In the genomic region with DNA sequence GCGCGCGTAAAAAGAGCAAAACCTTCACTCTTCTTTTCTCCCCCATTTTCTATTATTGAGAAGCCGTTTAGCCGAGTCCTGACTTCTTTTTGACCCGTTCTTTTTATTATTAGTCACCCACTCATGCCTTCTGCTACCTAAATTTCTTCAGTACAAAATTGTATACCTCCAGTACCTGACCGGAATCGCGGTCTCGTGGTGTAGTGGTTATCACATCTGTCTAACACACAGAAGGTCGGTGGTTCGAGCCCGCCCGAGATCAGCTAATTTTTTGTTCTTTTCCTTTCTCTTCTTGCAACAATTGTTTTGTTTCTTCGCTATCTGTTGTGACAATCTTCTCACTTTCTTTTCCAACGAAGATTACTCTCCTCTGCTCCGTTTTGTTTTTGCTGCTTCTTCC, we compare ENCODE assay signal across 1 worm cellular context.
A peak's percentile ranks its signal among the peaks of the same experiment; 100 is the strongest.
TF ChIP-seq lines count a peak whose summit lies in the region.

No protein-coding gene starts in this region.

TF ChIP-seq in whole organism, L4 larva, 104 proteins besides CTCF, POLR2A, EP300 and RAD21 (continued from another document):
- no peak for TF ChIP-seq mxl-3 (GFP tag; optimal IDR thresholded peaks at IDR 0.05; lab: Kevin White, UChicago)
- TF ChIP-seq T20F7.1 (GFP tag; optimal IDR thresholded peaks at IDR 0.05; lab: Kevin White, UChicago) = no peak
- TF ChIP-seq ceh-44 (GFP tag; IDR thresholded peaks at IDR 0.05; lab: Robert Waterston, UW) = no peak
- TF ChIP-seq F10B5.3 (tag; optimal IDR thresholded peaks at IDR 0.05; lab: Kevin White, UChicago) = no peak
- TF ChIP-seq Y75B8A.6 (GFP tag; IDR thresholded peaks at IDR 0.05; lab: Robert Waterston, UW) = peak; percentile 57; the same call in 1 of the 2 replicates
- no peak for TF ChIP-seq unc-130 (GFP tag; optimal IDR thresholded peaks at IDR 0.05; lab: Kevin White, UChicago)
- TF ChIP-seq mes-2 (tag; optimal IDR thresholded peaks at IDR 0.05; lab: Kevin White, UChicago; ENCODE audit: poor library complexity, severe bottlenecking) = peak; percentile 76
- TF ChIP-seq daf-12 (tag; optimal IDR thresholded peaks at IDR 0.05; lab: Kevin White, UChicago) = no peak
- peak; percentile 11 for TF ChIP-seq dve-1 (tag; optimal IDR thresholded peaks at IDR 0.05; lab: Kevin White, UChicago; ENCODE audit: insufficient read depth)
- TF ChIP-seq lim-7 (GFP tag; IDR thresholded peaks at IDR 0.05; lab: Robert Waterston, UW) = peak; percentile 83
- no peak for TF ChIP-seq Y5F2A.4 (GFP tag; optimal IDR thresholded peaks at IDR 0.05; lab: Kevin White, UChicago)
- peak in 1 of 2 experiments; percentile 57; a peak in 1 of 4 replicates for TF ChIP-seq madf-5 (GFP tag; IDR thresholded peaks at IDR 0.05; lab: Robert Waterston, UW)
- 0 out of 2 replicates have a peak, but pooled peaks have one; percentile 20 for TF ChIP-seq mdt-29 (GFP tag; IDR thresholded peaks at IDR 0.05; lab: Robert Waterston, UW)
- TF ChIP-seq F26F4.8 (GFP tag; conservative IDR thresholded peaks at IDR 0.05; lab: Robert Waterston, UW) = no peak
- TF ChIP-seq unc-39 (tag; optimal IDR thresholded peaks at IDR 0.05; lab: Kevin White, UChicago) = no peak
- TF ChIP-seq fkh-10 (GFP tag; optimal IDR thresholded peaks at IDR 0.05; lab: Kevin White, UChicago) = no peak
- no peak for TF ChIP-seq nhr-25 (tag; optimal IDR thresholded peaks at IDR 0.05; lab: Kevin White, UChicago; ENCODE audit: borderline replicate concordance, insufficient read depth)
- no peak for TF ChIP-seq ZK546.5 (tag; optimal IDR thresholded peaks at IDR 0.05; lab: Kevin White, UChicago)
- peak; percentile 19; the same call in 1 of the 2 replicates for TF ChIP-seq dmd-6 (GFP tag; IDR thresholded peaks at IDR 0.05; lab: Robert Waterston, UW)
- 0 out of 2 replicates have a peak, but pooled peaks have one; percentile 34 for TF ChIP-seq dmd-9 (GFP tag; IDR thresholded peaks at IDR 0.05; lab: Robert Waterston, UW)
- no peak for TF ChIP-seq Y48G9A.11 (GFP tag; IDR thresholded peaks at IDR 0.05; lab: Robert Waterston, UW)
- TF ChIP-seq madf-9 (GFP tag; conservative IDR thresholded peaks at IDR 0.05; lab: Robert Waterston, UW) = no peak
- TF ChIP-seq aha-1 (tag; lab: Kevin White, UChicago) = peak; percentile 85
- no peak for TF ChIP-seq lin-1 (GFP tag; IDR thresholded peaks at IDR 0.05; lab: Robert Waterston, UW)
- TF ChIP-seq F44E2.7 (GFP tag; IDR thresholded peaks at IDR 0.05; lab: Robert Waterston, UW) = no peak
- TF ChIP-seq tra-1 (GFP tag; IDR thresholded peaks at IDR 0.05; lab: Robert Waterston, UW) = no peak
- TF ChIP-seq saeg-2 (GFP tag; IDR thresholded peaks at IDR 0.05; lab: Robert Waterston, UW) = 0 out of 2 replicates have a peak, but pooled peaks have one; percentile 49
- TF ChIP-seq set-16 (GFP tag; IDR thresholded peaks at IDR 0.05; lab: Robert Waterston, UW) = no peak
- peak; percentile 75 for TF ChIP-seq egl-43 (GFP tag; IDR thresholded peaks at IDR 0.05; lab: Robert Waterston, UW)
- TF ChIP-seq hif-1 (tag; optimal IDR thresholded peaks at IDR 0.05; lab: Kevin White, UChicago) = no peak
- TF ChIP-seq T26A8.4 (GFP tag; IDR thresholded peaks at IDR 0.05; lab: Robert Waterston, UW) = no peak
- TF ChIP-seq lin-29 (GFP tag; IDR thresholded peaks at IDR 0.05; lab: Robert Waterston, UW) = no peak
- TF ChIP-seq duxl-1 (tag; optimal IDR thresholded peaks at IDR 0.05; lab: Kevin White, UChicago; ENCODE audit: poor library complexity) = no peak
- no peak for TF ChIP-seq R02D3.7 (tag; optimal IDR thresholded peaks at IDR 0.05; lab: Kevin White, UChicago)
- TF ChIP-seq lin-39 (tag; optimal IDR thresholded peaks at IDR 0.05; lab: Kevin White, UChicago) = no peak
- peak; percentile 23 for TF ChIP-seq hlh-11 (tag; optimal IDR thresholded peaks at IDR 0.05; lab: Kevin White, UChicago)
- no peak for TF ChIP-seq daf-19 (GFP tag; conservative IDR thresholded peaks at IDR 0.05; lab: Robert Waterston, UW)
- no peak for TF ChIP-seq skn-1 (tag; optimal IDR thresholded peaks at IDR 0.05; lab: Kevin White, UChicago)
- no peak for TF ChIP-seq attf-4 (tag; optimal IDR thresholded peaks at IDR 0.05; lab: Kevin White, UChicago)
- no peak for TF ChIP-seq zip-2 (tag; optimal IDR thresholded peaks at IDR 0.05; lab: Kevin White, UChicago)
- TF ChIP-seq mdl-1 (tag; optimal IDR thresholded peaks at IDR 0.05; lab: Kevin White, UChicago) = no peak
- TF ChIP-seq dpl-1 (GFP tag; optimal IDR thresholded peaks at IDR 0.05; lab: Kevin White, UChicago) = no peak
- no peak for TF ChIP-seq ces-1 (GFP tag; optimal IDR thresholded peaks at IDR 0.05; lab: Kevin White, UChicago)
- no peak for TF ChIP-seq snpc-4 (tag; optimal IDR thresholded peaks at IDR 0.05; lab: Kevin White, UChicago)
- TF ChIP-seq gei-8 (GFP tag; optimal IDR thresholded peaks at IDR 0.05; lab: Kevin White, UChicago) = peak; percentile 21
- peak; percentile 82 for TF ChIP-seq arid-1 (GFP tag; conservative IDR thresholded peaks at IDR 0.05; lab: Robert Waterston, UW)
- TF ChIP-seq nhr-10 (tag; optimal IDR thresholded peaks at IDR 0.05; lab: Kevin White, UChicago) = no peak
- TF ChIP-seq dmd-8 (GFP tag; IDR thresholded peaks at IDR 0.05; lab: Robert Waterston, UW) = peak; percentile 79; the same call in 1 of the 2 replicates
- TF ChIP-seq hmg-1.1 (GFP tag; IDR thresholded peaks at IDR 0.05; lab: Robert Waterston, UW) = peak; percentile 59; the same call in 1 of the 2 replicates
- TF ChIP-seq lsy-2 (tag; optimal IDR thresholded peaks at IDR 0.05; lab: Kevin White, UChicago) = peak in 1 of 2 experiments; percentile 24
- TF ChIP-seq cey-2 (tag; optimal IDR thresholded peaks at IDR 0.05; lab: Kevin White, UChicago; ENCODE audit: borderline replicate concordance, insufficient read depth) = no peak
- TF ChIP-seq ceh-20 (GFP tag; IDR thresholded peaks at IDR 0.05; lab: Robert Waterston, UW) = no peak
- TF ChIP-seq D1046.2 (GFP tag; IDR thresholded peaks at IDR 0.05; lab: Robert Waterston, UW) = no peak
- TF ChIP-seq nhr-28 (tag; optimal IDR thresholded peaks at IDR 0.05; lab: Kevin White, UChicago) = peak; percentile 2
- 0 out of 2 replicates have a peak, but pooled peaks have one; percentile 29 for TF ChIP-seq ZK337.2 (GFP tag; IDR thresholded peaks at IDR 0.05; lab: Robert Waterston, UW)
- TF ChIP-seq egl-27 (tag; optimal IDR thresholded peaks at IDR 0.05; lab: Kevin White, UChicago) = no peak
- peak; percentile 22 for TF ChIP-seq nhr-11 (tag; optimal IDR thresholded peaks at IDR 0.05; lab: Kevin White, UChicago)
- no peak for TF ChIP-seq ceh-32 (tag; optimal IDR thresholded peaks at IDR 0.05; lab: Kevin White, UChicago; ENCODE audit: poor library complexity)
- no peak; the same call in 1 of the 2 replicates for TF ChIP-seq zfp-3 (GFP tag; conservative IDR thresholded peaks at IDR 0.05; lab: Robert Waterston, UW)
- TF ChIP-seq ceh-28 (tag; optimal IDR thresholded peaks at IDR 0.05; lab: Kevin White, UChicago) = no peak
- no peak for TF ChIP-seq fos-1 (tag; optimal IDR thresholded peaks at IDR 0.05; lab: Kevin White, UChicago)
- peak; percentile 63; the same call in 1 of the 2 replicates for TF ChIP-seq vab-7 (GFP tag; IDR thresholded peaks at IDR 0.05; lab: Robert Waterston, UW)
- TF ChIP-seq nhr-77 (tag; optimal IDR thresholded peaks at IDR 0.05; lab: Kevin White, UChicago) = no peak
- TF ChIP-seq zip-11 (GFP tag; IDR thresholded peaks at IDR 0.05; lab: Robert Waterston, UW) = peak; percentile 70; the same call in 1 of the 2 replicates
- TF ChIP-seq ceh-82 (tag; optimal IDR thresholded peaks at IDR 0.05; lab: Kevin White, UChicago) = no peak
- TF ChIP-seq sdz-12 (GFP tag; optimal IDR thresholded peaks at IDR 0.05; lab: Kevin White, UChicago) = no peak
- no peak for TF ChIP-seq nhr-237 (tag; optimal IDR thresholded peaks at IDR 0.05; lab: Kevin White, UChicago)
- TF ChIP-seq lin-38 (GFP tag; IDR thresholded peaks at IDR 0.05; lab: Robert Waterston, UW) = peak; percentile 59
- peak; percentile 29 to 32 for TF ChIP-seq daf-16 (GFP tag; optimal IDR thresholded peaks at IDR 0.05; lab: Kevin White, UChicago)
- peak; percentile 29 for TF ChIP-seq daf-16 (tag; optimal IDR thresholded peaks at IDR 0.05; lab: Kevin White, UChicago)
- no peak for TF ChIP-seq php-3 (GFP tag; IDR thresholded peaks at IDR 0.05; lab: Robert Waterston, UW)
- no peak for TF ChIP-seq aly-2 (tag; optimal IDR thresholded peaks at IDR 0.05; lab: Kevin White, UChicago)
- no peak for TF ChIP-seq ceh-62 (tag; optimal IDR thresholded peaks at IDR 0.05; lab: Kevin White, UChicago)
- peak; percentile 14 for TF ChIP-seq rbr-2 (tag; optimal IDR thresholded peaks at IDR 0.05; lab: Kevin White, UChicago)
- TF ChIP-seq ztf-11 (tag; optimal IDR thresholded peaks at IDR 0.05; lab: Kevin White, UChicago) = no peak
- no peak for TF ChIP-seq unc-62 (GFP tag; optimal IDR thresholded peaks at IDR 0.05 in 1 of 2; lab: Kevin White, UChicago)
- TF ChIP-seq unc-62 (tag; optimal IDR thresholded peaks at IDR 0.05; lab: Kevin White, UChicago) = no peak
- TF ChIP-seq nhr-76 (tag; optimal IDR thresholded peaks at IDR 0.05; lab: Kevin White, UChicago) = no peak
- TF ChIP-seq lin-13 (GFP tag; optimal IDR thresholded peaks at IDR 0.05; lab: Kevin White, UChicago) = peak; percentile 43
- peak; percentile 68; the same call in 1 of the 2 replicates for TF ChIP-seq pha-4 (GFP tag; IDR thresholded peaks at IDR 0.05; lab: Robert Waterston, UW)
- TF ChIP-seq pha-4 (tag; optimal IDR thresholded peaks at IDR 0.05; lab: Kevin White, UChicago) = no peak
